Worm (Caenorhabditis elegans) whole organism, L3 larva: ENCODE measurements around the gene R08D7.5.

Experiments used
- aly-2 ChIP-seq: fragments of 150-350 bp; optimal IDR thresholded peaks from 2 replicates; lab custom pipeline; 2014; ENCODE audit warnings: missing biosample characterization, missing genetic modification characterization
- ama-1 ChIP-seq: fragments of 150-350 bp; optimal IDR thresholded peaks from 2 replicates; lab custom pipeline; 2018
- ceh-82 ChIP-seq: fragments of 150-350 bp; optimal IDR thresholded peaks from 2 replicates; lab custom pipeline; 2014; ENCODE audit warnings: missing biosample characterization, missing genetic modification characterization
- daf-12 ChIP-seq: fragments of 150-350 bp; optimal IDR thresholded peaks from 2 replicates; lab custom pipeline; 2014; ENCODE audit warnings: missing biosample characterization, missing genetic modification reagents, missing genetic modification characterization
- egl-27 ChIP-seq: sonication (generic microtip); optimal IDR thresholded peaks from 4 replicates; lab custom pipeline; 2017; ENCODE audit warnings: missing biosample characterization, missing genetic modification reagents, missing genetic modification characterization
- elt-2 ChIP-seq: sonication (generic microtip); optimal IDR thresholded peaks from 2 replicates; lab custom pipeline; 2016; ENCODE audit warnings: missing genetic modification reagents, mild to moderate bottlenecking, missing genetic modification characterization, missing compliant biosample characterization
- elt-3 ChIP-seq, 3 experiments: fragments of 150-350 bp in 1 of 3; sonication (generic microtip) in 2 of 3; optimal IDR thresholded peaks; 2 replicates in 2 of 3; 4 replicates in 1 of 3; lab custom pipeline; 2014 to 2017; ENCODE audit warnings: missing biosample characterization in 3 of 3, missing genetic modification characterization in 3 of 3
- eor-1 ChIP-seq, 2 experiments: fragments of 150-350 bp; optimal IDR thresholded peaks; 2 replicates each; lab custom pipeline; 2014 to 2018; ENCODE audit warnings: missing biosample characterization in 2 of 2, missing genetic modification characterization in 2 of 2
- fkh-10 ChIP-seq: sonication (generic microtip); optimal IDR thresholded peaks from 2 replicates; lab custom pipeline; 2017; ENCODE audit warnings: missing biosample characterization, missing genetic modification reagents, missing genetic modification characterization
- jun-1 ChIP-seq: fragments of 150-350 bp; optimal IDR thresholded peaks from 2 replicates; lab custom pipeline; 2014; ENCODE audit warnings: missing biosample characterization, missing genetic modification reagents, missing genetic modification characterization
- lin-39 ChIP-seq: fragments of 150-350 bp; optimal IDR thresholded peaks from 2 replicates; lab custom pipeline; 2018; ENCODE audit warnings: missing biosample characterization, missing genetic modification reagents, missing genetic modification characterization
- lsy-12 ChIP-seq: sonication (generic microtip); optimal IDR thresholded peaks from 2 replicates; lab custom pipeline; 2016; ENCODE audit warnings: mild to moderate bottlenecking, missing genetic modification characterization, missing compliant biosample characterization
- mdl-1 ChIP-seq: fragments of 150-350 bp; optimal IDR thresholded peaks from 2 replicates; lab custom pipeline; 2014; ENCODE audit warnings: missing biosample characterization, missing genetic modification characterization
- nhr-12 ChIP-seq: fragments of 150-350 bp; optimal IDR thresholded peaks from 2 replicates; lab custom pipeline; 2014; ENCODE audit warnings: missing biosample characterization, missing genetic modification characterization
- nhr-23 ChIP-seq: fragments of 150-350 bp; optimal IDR thresholded peaks from 2 replicates; lab custom pipeline; 2014; ENCODE audit warnings: missing biosample characterization, missing genetic modification reagents, missing genetic modification characterization
- nhr-28 ChIP-seq: fragments of 150-350 bp; optimal IDR thresholded peaks from 2 replicates; lab custom pipeline; 2014; ENCODE audit warnings: missing biosample characterization, missing genetic modification characterization
- nhr-43 ChIP-seq: sonication (generic microtip); optimal IDR thresholded peaks from 2 replicates; lab custom pipeline; 2016; ENCODE audit warnings: mild to moderate bottlenecking, missing genetic modification characterization, missing compliant biosample characterization; ENCODE audit not compliant: poor library complexity, severe bottlenecking
- nhr-76 ChIP-seq: fragments of 150-350 bp; sonication (generic microtip); optimal IDR thresholded peaks from 5 replicates; lab custom pipeline; 2014; ENCODE audit warnings: missing biosample characterization, missing genetic modification characterization
- pqm-1 ChIP-seq: fragments of 150-350 bp; optimal IDR thresholded peaks from 2 replicates; lab custom pipeline; 2017; ENCODE audit warnings: missing biosample characterization, missing genetic modification characterization, inconsistent platforms
- sea-2 ChIP-seq: fragments of 150-350 bp; sonication (generic microtip); optimal IDR thresholded peaks from 4 replicates; lab custom pipeline; 2014; ENCODE audit warnings: missing biosample characterization, missing genetic modification reagents, missing genetic modification characterization
- skn-1 ChIP-seq: fragments of 150-350 bp; optimal IDR thresholded peaks from 2 replicates; lab custom pipeline; 2014; ENCODE audit warnings: missing biosample characterization, missing genetic modification characterization
- snpc-4 ChIP-seq: fragments of 150-350 bp; optimal IDR thresholded peaks from 2 replicates; lab custom pipeline; 2014; ENCODE audit warnings: missing biosample characterization, missing genetic modification characterization
- tbx-2 ChIP-seq: sonication (generic microtip); optimal IDR thresholded peaks from 2 replicates; lab custom pipeline; 2016; ENCODE audit warnings: mild to moderate bottlenecking, missing genetic modification characterization, missing compliant biosample characterization
- unc-62 ChIP-seq: fragments of 150-350 bp; sonication (generic microtip); optimal IDR thresholded peaks from 4 replicates; lab custom pipeline; 2014; ENCODE audit warnings: missing biosample characterization, missing genetic modification reagents, missing genetic modification characterization
- zag-1 ChIP-seq: fragments of 150-350 bp; optimal IDR thresholded peaks from 2 replicates; lab custom pipeline; 2014; ENCODE audit warnings: missing biosample characterization, missing genetic modification characterization
- ztf-11 ChIP-seq: fragments of 150-350 bp; optimal IDR thresholded peaks from 2 replicates; lab custom pipeline; 2014; ENCODE audit warnings: missing biosample characterization, missing genetic modification characterization
- ztf-4 ChIP-seq: fragments of 150-350 bp; optimal IDR thresholded peaks from 2 replicates; lab custom pipeline; 2014; ENCODE audit warnings: missing biosample characterization, missing genetic modification characterization

R08D7.5 gene

ce11 chrIII:9010047-9010446 lies 36.1 kb downstream of the R08D7.5 start, which contains the start of gene F59B2.8:
Gene F59B2.8, minus strand, starts transcription at chrIII:9010197.
- no peak for TF ChIP-seq pqm-1 (tag; lab: Kevin White, UChicago)
- TF ChIP-seq nhr-43: no peak
- no peak for TF ChIP-seq jun-1
- TF ChIP-seq daf-12 (tag; lab: Kevin White, UChicago): no peak
- TF ChIP-seq ztf-11 (tag; lab: Kevin White, UChicago): no peak
- TF ChIP-seq unc-62 (GFP tag; lab: Kevin White, UChicago): no peak
- no peak for TF ChIP-seq lin-39 (tag; lab: Kevin White, UChicago)
- no peak for TF ChIP-seq skn-1 (tag; lab: Kevin White, UChicago)
- TF ChIP-seq eor-1 (tag; optimal IDR thresholded peaks at IDR 0.05; lab: Kevin White, UChicago): no peak

ce11 chrIII:9012309-9012708 lies 38.4 kb downstream of the R08D7.5 start, which contains the start of gene F59B2.9:
Gene F59B2.9, minus strand, starts transcription at chrIII:9012409.
- TF ChIP-seq egl-27 (no peak), aly-2 (tag; lab: Kevin White, UChicago) (no peak), tbx-2 (no peak), elt-2 (tag; lab: Kevin White, UChicago) (no peak)

- no peak for TF ChIP-seq zag-1 (tag; lab: Kevin White, UChicago)
- TF ChIP-seq nhr-76 (tag; lab: Kevin White, UChicago): no peak
- TF ChIP-seq skn-1 (tag; lab: Kevin White, UChicago): no peak
- TF ChIP-seq elt-2 (tag; lab: Kevin White, UChicago): no peak
Observed at ce11 chrIII:9017181-9017651, 43.3 kb downstream of the R08D7.5 start, which contains the start of gene F59B2.12. Gene F59B2.12, plus strand, starts transcription at chrIII:9017601.

- no peak for TF ChIP-seq zag-1 (tag; lab: Kevin White, UChicago)
Observed at ce11 chrIII:9022535-9022934, 48.6 kb downstream of the R08D7.5 start, which contains the start of gene F59B2.14. Gene F59B2.14, minus strand, starts transcription at chrIII:9022635.

ce11 chrIII:9023601-9024000 lies 49.7 kb downstream of the R08D7.5 start:
- TF ChIP-seq ceh-82 (tag; lab: Kevin White, UChicago): no peak
- no peak for TF ChIP-seq jun-1
- no peak for TF ChIP-seq ztf-4 (tag; lab: Kevin White, UChicago)
- no peak for TF ChIP-seq elt-3 (tag; optimal IDR thresholded peaks at IDR 0.05; lab: Kevin White, UChicago)
- no peak for TF ChIP-seq lsy-12 (tag; lab: Kevin White, UChicago)
- no peak for TF ChIP-seq nhr-28 (tag; lab: Kevin White, UChicago)
- no peak for TF ChIP-seq pqm-1 (tag; lab: Kevin White, UChicago)
- no peak for TF ChIP-seq ama-1
- TF ChIP-seq tbx-2: no peak
- no peak for TF ChIP-seq skn-1 (tag; lab: Kevin White, UChicago)
- TF ChIP-seq ztf-11 (tag; lab: Kevin White, UChicago): no peak
- TF ChIP-seq fkh-10 (GFP tag; lab: Kevin White, UChicago): no peak
- no peak for TF ChIP-seq nhr-23 (tag; lab: Kevin White, UChicago)
- TF ChIP-seq nhr-12: no peak
- TF ChIP-seq nhr-43: no peak
- no peak for TF ChIP-seq mdl-1 (tag; lab: Kevin White, UChicago)
- TF ChIP-seq sea-2 (GFP tag; lab: Kevin White, UChicago): no peak
- TF ChIP-seq eor-1 (tag; optimal IDR thresholded peaks at IDR 0.05; lab: Kevin White, UChicago): no peak
- no peak for TF ChIP-seq nhr-76 (tag; lab: Kevin White, UChicago)
- no peak for TF ChIP-seq snpc-4 (tag; lab: Kevin White, UChicago)
